Comparison of ENCODE assay signal across 2 worm cellular contexts in the genomic region with DNA sequence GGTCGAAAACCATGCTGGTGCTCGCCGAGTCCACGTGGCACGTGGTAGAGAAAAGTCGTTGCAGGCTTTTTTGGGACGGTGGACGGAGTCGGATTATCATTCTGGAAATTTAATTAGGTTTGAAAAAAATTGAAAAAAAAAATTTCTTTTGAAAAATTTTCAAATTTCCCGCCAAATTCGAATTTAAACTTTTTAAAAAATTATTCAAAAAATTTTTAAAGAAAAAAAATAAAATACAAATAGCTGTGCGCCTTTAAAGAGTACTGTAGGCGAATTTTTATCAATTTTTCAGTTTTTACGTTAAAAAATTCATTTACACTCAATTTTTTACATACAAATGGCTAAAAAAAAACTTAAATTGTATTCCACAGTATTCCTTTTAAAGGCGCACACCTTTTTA.
TF ChIP-seq lines count a peak whose summit lies in the region.

A gene (minus strand): TSS at position 101 of the 400 bp plus-strand sequence.

TF ChIP-seq in whole organism, L4 larva, 104 proteins besides CTCF, POLR2A, EP300 and RAD21:
- TF ChIP-seq unc-62 (GFP tag; optimal IDR thresholded peaks at IDR 0.05 in 1 of 2; lab: Kevin White, UChicago) (peak in 1 of 2 experiments; percentile 27), unc-62 (tag; optimal IDR thresholded peaks at IDR 0.05; lab: Kevin White, UChicago) (no peak), set-16 (GFP tag; IDR thresholded peaks at IDR 0.05; lab: Robert Waterston, UW) (0 out of 2 replicates have a peak, but pooled peaks have one; percentile 0), F49E8.2 (tag; optimal IDR thresholded peaks at IDR 0.05; lab: Kevin White, UChicago; ENCODE audit: borderline replicate concordance) (no peak), duxl-1 (tag; optimal IDR thresholded peaks at IDR 0.05; lab: Kevin White, UChicago; ENCODE audit: poor library complexity) (no peak)

TF ChIP-seq in whole organism, young adult, 124 proteins besides CTCF, POLR2A, EP300 and RAD21:
- TF ChIP-seq zfh-2 (GFP tag; conservative IDR thresholded peaks at IDR 0.05; lab: Robert Waterston, UW) (0 out of 2 replicates have a peak, but pooled peaks have one; percentile 27), hsf-1 (GFP tag; IDR thresholded peaks at IDR 0.05; lab: Robert Waterston, UW) (no peak)
